Fruit fly (Drosophila melanogaster) whole organism, embryonic: Measurements from ENCODE around the gene Lrpprc2.
A peak's percentile ranks its signal among the peaks of the same experiment; 100 is the strongest.

ENCODE experiments used
- Atf3 ChIP-seq: fragments of 200-800 bp; sonication (Bioruptor generic); optimal IDR thresholded peaks from 3 replicates; lab custom pipeline; 2016; ENCODE audit warnings: missing biosample characterization, missing genetic modification characterization
- CG11456 ChIP-seq: fragments of 200-800 bp; sonication (Bioruptor generic); IDR thresholded peaks from 3 replicates; pipeline ENCODE4 v1.3.6; 2022; ENCODE audit warnings: missing biosample characterization, missing genetic modification characterization
- CG12071 ChIP-seq: fragments of 200-800 bp; sonication (Bioruptor generic); optimal IDR thresholded peaks from 3 replicates; lab custom pipeline; 2018; ENCODE audit warnings: missing biosample characterization, mild to moderate bottlenecking, missing genetic modification characterization
- CG13287 ChIP-seq: fragments of 200-800 bp; sonication (Bioruptor generic); IDR thresholded peaks from 2 replicates; pipeline ENCODE4 v1.3.6; 2022; ENCODE audit warnings: missing biosample characterization, missing genetic modification characterization; ENCODE audit not compliant: partially characterized antibody
- CG14710 ChIP-seq: fragments of 200-800 bp; sonication (Bioruptor generic); optimal IDR thresholded peaks from 3 replicates; lab custom pipeline; 2019; ENCODE audit warnings: missing biosample characterization, mild to moderate bottlenecking, missing genetic modification characterization, moderate library complexity
- CG15269 ChIP-seq: fragments of 200-800 bp; sonication (Bioruptor generic); optimal IDR thresholded peaks from 2 replicates; lab custom pipeline; 2018; ENCODE audit warnings: missing biosample characterization, mild to moderate bottlenecking, missing genetic modification characterization, moderate library complexity
- CG1602 ChIP-seq: fragments of 200-800 bp; sonication (Bioruptor generic); optimal IDR thresholded peaks from 3 replicates; lab custom pipeline; 2016; ENCODE audit warnings: missing biosample characterization, missing genetic modification characterization
- CG1647 ChIP-seq: fragments of 200-800 bp; sonication (Bioruptor generic); optimal IDR thresholded peaks from 3 replicates; lab custom pipeline; 2016; ENCODE audit warnings: missing biosample characterization, missing genetic modification characterization
- CG42726 ChIP-seq: fragments of 200-800 bp; sonication (Bioruptor generic); IDR thresholded peaks from 2 replicates; pipeline ENCODE4 v1.3.6; 2022; ENCODE audit warnings: missing biosample characterization, missing genetic modification characterization; ENCODE audit not compliant: partially characterized antibody
- CG4328 ChIP-seq: fragments of 200-800 bp; sonication (Bioruptor generic); optimal IDR thresholded peaks from 3 replicates; lab custom pipeline; 2017; ENCODE audit warnings: missing biosample characterization, missing genetic modification reagents, missing genetic modification characterization
- CG43689 ChIP-seq: fragments of 200-800 bp; sonication (Bioruptor generic); IDR thresholded peaks from 2 replicates; pipeline ENCODE4 v1.3.6; 2022; ENCODE audit warnings: missing biosample characterization, missing genetic modification characterization
- CG6654 ChIP-seq: fragments of 200-800 bp; sonication (Bioruptor generic); optimal IDR thresholded peaks from 2 replicates; lab custom pipeline; 2017; ENCODE audit warnings: missing biosample characterization, mild to moderate bottlenecking, missing genetic modification characterization
- CG7556 ChIP-seq: fragments of 200-800 bp; sonication (Bioruptor generic); optimal IDR thresholded peaks from 2 replicates; lab custom pipeline; 2017; ENCODE audit warnings: missing biosample characterization, mild to moderate bottlenecking, missing genetic modification characterization
- CG8765 ChIP-seq: fragments of 200-800 bp; sonication (Bioruptor generic); IDR thresholded peaks from 2 replicates; pipeline ENCODE4 v1.3.6; 2022; ENCODE audit warnings: missing biosample characterization, missing genetic modification characterization
- CG9876 ChIP-seq: fragments of 200-800 bp; sonication (Bioruptor generic); optimal IDR thresholded peaks from 2 replicates; lab custom pipeline; 2016; ENCODE audit warnings: missing biosample characterization, missing genetic modification characterization
- CrebB ChIP-seq: fragments of 200-800 bp; sonication (Bioruptor generic); optimal IDR thresholded peaks from 3 replicates; lab custom pipeline; 2018; ENCODE audit warnings: missing biosample characterization, mild to moderate bottlenecking, missing genetic modification characterization
- Dad ChIP-seq: fragments of 200-800 bp; sonication (Bioruptor generic); optimal IDR thresholded peaks from 3 replicates; lab custom pipeline; 2016; ENCODE audit warnings: missing biosample characterization, missing genetic modification characterization
- Dek ChIP-seq: fragments of 200-800 bp; sonication (Bioruptor generic); optimal IDR thresholded peaks from 3 replicates; lab custom pipeline; 2019; ENCODE audit warnings: missing biosample characterization, mild to moderate bottlenecking, missing genetic modification characterization, moderate library complexity
- Doc3 ChIP-seq: fragments of 200-800 bp; sonication (Bioruptor generic); IDR thresholded peaks from 3 replicates; pipeline ENCODE4 v1.3.6; 2022; ENCODE audit warnings: missing biosample characterization, missing genetic modification characterization; ENCODE audit not compliant: partially characterized antibody
- Drgx ChIP-seq: fragments of 200-800 bp; sonication (Bioruptor generic); IDR thresholded peaks from 2 replicates; pipeline ENCODE4 v1.3.6; 2022; ENCODE audit warnings: missing biosample characterization, missing genetic modification characterization
- Eip74EF ChIP-seq, 2 experiments: fragments of 200-800 bp in 1 of 2; fragments of >200 bp in 1 of 2; sonication (Bioruptor generic) in 1 of 2; optimal IDR thresholded peaks; 2 replicates each; lab custom pipeline; 2017 to 2019; ENCODE audit warnings: missing biosample characterization in 2 of 2, missing genetic modification characterization in 2 of 2, mild to moderate bottlenecking in 1 of 2, moderate library complexity in 1 of 2
- Fer3 ChIP-seq: fragments of 200-800 bp; sonication (Bioruptor generic); optimal IDR thresholded peaks from 2 replicates; lab custom pipeline; 2018; ENCODE audit warnings: missing biosample characterization, mild to moderate bottlenecking, missing genetic modification characterization, moderate library complexity
- Gug ChIP-seq: fragments of 200-800 bp; sonication (Bioruptor generic); IDR thresholded peaks from 4 replicates; pipeline ENCODE4 v1.3.6; 2022; ENCODE audit warnings: missing biosample characterization, missing genetic modification characterization
- HHEX ChIP-seq: fragments of 200-800 bp; sonication (Bioruptor generic); optimal IDR thresholded peaks from 3 replicates; lab custom pipeline; 2017; ENCODE audit warnings: missing biosample characterization, mild to moderate bottlenecking, missing genetic modification characterization, missing genetic modification reagents
- HLHmδ ChIP-seq: fragments of 200-800 bp; sonication (Bioruptor generic); optimal IDR thresholded peaks from 2 replicates; lab custom pipeline; 2018; ENCODE audit warnings: missing biosample characterization, mild to moderate bottlenecking, missing genetic modification characterization, moderate library complexity
- NfI ChIP-seq: fragments of 200-800 bp; sonication (Bioruptor generic); optimal IDR thresholded peaks from 3 replicates; lab custom pipeline; 2018; ENCODE audit warnings: missing biosample characterization, mild to moderate bottlenecking, missing genetic modification characterization, moderate library complexity
- Rfx ChIP-seq: fragments of 200-800 bp; sonication (Bioruptor generic); IDR thresholded peaks from 2 replicates; pipeline ENCODE4 v1.3.6; 2022; ENCODE audit warnings: missing biosample characterization, missing genetic modification characterization
- Rx ChIP-seq: fragments of 200-800 bp; sonication (Bioruptor generic); IDR thresholded peaks from 2 replicates; pipeline ENCODE4 v1.3.6; 2022; ENCODE audit warnings: missing biosample characterization, missing genetic modification characterization
- Sin3A ChIP-seq: fragments of >200 bp; optimal IDR thresholded peaks from 2 replicates; lab custom pipeline; 2018
- Vsx1 ChIP-seq: fragments of 200-800 bp; sonication (Bioruptor generic); optimal IDR thresholded peaks from 2 replicates; lab custom pipeline; 2017; ENCODE audit warnings: missing biosample characterization, mild to moderate bottlenecking, missing genetic modification characterization, missing genetic modification reagents
- YL-1 ChIP-seq: fragments of 200-800 bp; sonication (Bioruptor generic); optimal IDR thresholded peaks from 3 replicates; lab custom pipeline; 2017; ENCODE audit warnings: missing biosample characterization, mild to moderate bottlenecking, missing genetic modification characterization
- bab2 ChIP-seq: fragments of 200-800 bp; sonication (Bioruptor generic); optimal IDR thresholded peaks from 2 replicates; lab custom pipeline; 2016; ENCODE audit warnings: missing biosample characterization, missing genetic modification characterization
- chm ChIP-seq: fragments of 200-800 bp; sonication (Bioruptor generic); IDR thresholded peaks from 2 replicates; pipeline ENCODE4 v1.3.6; 2022; ENCODE audit warnings: missing biosample characterization, missing genetic modification characterization
- crc ChIP-seq: fragments of 200-800 bp; sonication (Bioruptor generic); optimal IDR thresholded peaks from 2 replicates; lab custom pipeline; 2016; ENCODE audit warnings: missing biosample characterization, missing genetic modification characterization
- fd102C ChIP-seq: fragments of 200-800 bp; sonication (Bioruptor generic); optimal IDR thresholded peaks from 2 replicates; lab custom pipeline; 2018; ENCODE audit warnings: missing biosample characterization, mild to moderate bottlenecking, missing genetic modification characterization, moderate library complexity
- gro ChIP-seq: fragments of 200-800 bp; sonication (Bioruptor generic); optimal IDR thresholded peaks from 2 replicates; lab custom pipeline; 2016; ENCODE audit warnings: missing biosample characterization, missing genetic modification characterization
- gsb-n ChIP-seq: fragments of 200-800 bp; sonication (Bioruptor generic); optimal IDR thresholded peaks from 3 replicates; lab custom pipeline; 2018; ENCODE audit warnings: missing biosample characterization, mild to moderate bottlenecking, missing genetic modification characterization
- hbn ChIP-seq: fragments of 200-800 bp; sonication (Bioruptor generic); IDR thresholded peaks from 2 replicates; pipeline ENCODE4 v1.3.6; 2022; ENCODE audit warnings: missing biosample characterization, missing genetic modification characterization; ENCODE audit not compliant: partially characterized antibody
- kah ChIP-seq: fragments of 200-800 bp; sonication (Bioruptor generic); optimal IDR thresholded peaks from 2 replicates; lab custom pipeline; 2018; ENCODE audit warnings: missing biosample characterization, mild to moderate bottlenecking, missing genetic modification characterization
- lov ChIP-seq, 2 experiments: fragments of 200-800 bp in 1 of 2; fragments of >200 bp in 1 of 2; sonication (Bioruptor generic) in 1 of 2; IDR thresholded peaks in 1 of 2; optimal IDR thresholded peaks in 1 of 2; 2 replicates in 1 of 2; 3 replicates in 1 of 2; pipeline versions ENCODE4 v1.3.6 to Lab custom; 2017 to 2022; ENCODE audit warnings: missing biosample characterization in 1 of 2, missing genetic modification characterization in 1 of 2
- nom ChIP-seq: fragments of 200-800 bp; sonication (Bioruptor generic); optimal IDR thresholded peaks from 2 replicates; lab custom pipeline; 2017; ENCODE audit warnings: missing biosample characterization, missing genetic modification characterization, mild to moderate bottlenecking, moderate library complexity, missing genetic modification reagents
- pan ChIP-seq, 4 experiments: fragments of >200 bp in 3 of 4; fragments of 200-800 bp in 1 of 4; sonication (Bioruptor generic) in 1 of 4; optimal IDR thresholded peaks in 3 of 4; IDR thresholded peaks in 1 of 4; 2 replicates each; pipeline versions ENCODE4 v1.3.6 to Lab custom; 2017 to 2022; ENCODE audit warnings: missing biosample characterization in 2 of 4, missing genetic modification characterization in 2 of 4, mixed read lengths in 1 of 4
- sens ChIP-seq: fragments of 200-800 bp; sonication (Bioruptor generic); peaks from one replicate; lab custom pipeline; 2016; ENCODE audit warnings: missing biosample characterization, missing genetic modification characterization
- slbo ChIP-seq: fragments of 200-800 bp; sonication (Bioruptor generic); IDR thresholded peaks from 2 replicates; pipeline ENCODE4 v1.3.6; 2022; ENCODE audit warnings: missing biosample characterization, missing genetic modification characterization
- tio ChIP-seq: fragments of 200-800 bp; sonication (Bioruptor generic); optimal IDR thresholded peaks from 2 replicates; lab custom pipeline; 2017; ENCODE audit warnings: missing biosample characterization, missing genetic modification characterization, inconsistent platforms
- tup ChIP-seq: fragments of 200-800 bp; sonication (Bioruptor generic); optimal IDR thresholded peaks from 2 replicates; lab custom pipeline; 2016; ENCODE audit warnings: missing biosample characterization, mild to moderate bottlenecking, missing genetic modification characterization, moderate library complexity
- unpg ChIP-seq: fragments of 200-800 bp; sonication (Bioruptor generic); optimal IDR thresholded peaks from 3 replicates; lab custom pipeline; 2018; ENCODE audit warnings: missing biosample characterization, mild to moderate bottlenecking, missing genetic modification characterization, moderate library complexity

Gene Lrpprc2

DNA sequence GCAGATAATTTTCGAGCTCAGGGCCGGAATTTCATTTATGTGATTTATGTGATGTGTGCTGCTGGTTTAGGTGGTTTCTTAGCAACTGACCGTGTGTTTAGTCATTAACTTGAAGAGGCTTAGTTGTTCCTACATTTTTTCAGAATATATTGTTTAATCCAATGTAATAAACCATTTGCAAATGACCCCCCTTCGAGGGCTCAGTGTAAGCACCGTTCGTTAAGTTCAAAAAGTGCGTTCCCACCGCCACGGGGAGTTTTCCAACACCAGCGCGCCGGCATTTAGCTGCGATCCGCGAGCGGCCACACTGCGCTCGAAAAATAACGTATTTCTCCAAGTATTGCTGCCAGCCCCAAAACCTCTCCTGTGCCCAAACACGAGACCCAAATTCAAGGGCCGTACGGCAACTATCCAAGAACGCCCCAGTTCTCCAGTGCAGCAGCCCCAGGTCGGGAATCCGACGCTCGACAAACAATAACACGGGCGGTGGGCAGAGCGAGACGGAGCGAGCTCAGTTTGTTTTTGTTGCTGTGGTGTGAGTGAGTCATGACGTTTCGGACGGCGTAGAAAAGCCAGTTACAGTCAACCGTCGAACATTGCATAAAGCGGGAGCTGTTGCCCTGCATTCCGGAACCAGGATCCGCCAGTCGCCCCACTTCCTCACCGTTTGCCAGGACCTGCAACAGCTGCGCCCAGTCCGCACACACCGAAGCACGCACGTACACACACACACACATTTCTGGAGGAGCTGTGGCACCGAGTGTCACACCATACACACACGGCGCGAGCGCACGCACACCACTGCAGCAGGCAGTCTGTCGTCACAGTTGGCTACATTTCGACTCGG is 18.1 kb upstream of the Lrpprc2 start, which contains the start of gene rush (continued):
- TF ChIP-seq hbn (GFP tag; lab: Robert Waterston, UW): no peak
- TF ChIP-seq chm: 0 out of 2 replicates have a peak, but pooled peaks have one; percentile 20
- TF ChIP-seq kah (GFP tag; lab: Kevin White, UChicago): no peak
- peak; percentile 22 for TF ChIP-seq HHEX (GFP tag; lab: Kevin White, UChicago)
- no peak for TF ChIP-seq CG6654 (GFP tag; lab: Kevin White, UChicago)
- TF ChIP-seq Fer3 (tag; lab: Kevin White, UChicago): peak; percentile 7
- TF ChIP-seq CG13287 (GFP tag; lab: Robert Waterston, UW): peak; percentile 38; the same call in 1 of the 2 replicates
- no peak for TF ChIP-seq CG42726
- peak; percentile 18 for TF ChIP-seq CG1602 (GFP tag; lab: Kevin White, UChicago)
- TF ChIP-seq CG7556: no peak
- TF ChIP-seq fd102C (GFP tag; lab: Kevin White, UChicago): no peak
- peak; percentile 11 for TF ChIP-seq unpg (GFP tag; lab: Kevin White, UChicago)
- TF ChIP-seq Dad (GFP tag; lab: Kevin White, UChicago): peak; percentile 31
- no peak for TF ChIP-seq tup (GFP tag; lab: Kevin White, UChicago)
- TF ChIP-seq CG12071 (GFP tag; lab: Kevin White, UChicago): no peak
- TF ChIP-seq Eip74EF (GFP tag; optimal IDR thresholded peaks at IDR 0.05; lab: Kevin White, UChicago): no peak
- TF ChIP-seq bab2 (GFP tag; lab: Kevin White, UChicago): peak; percentile 16
- TF ChIP-seq CG8765: no peak
- no peak for TF ChIP-seq CG4328 (GFP tag; lab: Kevin White, UChicago)
- TF ChIP-seq CG11456 (GFP tag; lab: Robert Waterston, UW): peak; percentile 50; the same call in 1 of the 3 replicates
- no peak for TF ChIP-seq CrebB (tag; lab: Kevin White, UChicago)
- TF ChIP-seq HLHmδ (GFP tag; lab: Kevin White, UChicago): peak; percentile 53
- no peak for TF ChIP-seq gsb-n (tag; lab: Kevin White, UChicago)
- TF ChIP-seq YL-1 (GFP tag; lab: Kevin White, UChicago): peak; percentile 61
- TF ChIP-seq Atf3 (GFP tag; lab: Kevin White, UChicago): no peak
- TF ChIP-seq CG15269 (tag; lab: Kevin White, UChicago): peak; percentile 27
- peak; percentile 58 for TF ChIP-seq Sin3A
- TF ChIP-seq Rx (GFP tag; lab: Robert Waterston, UW): no peak
- no peak for TF ChIP-seq CG43689 (GFP tag; lab: Robert Waterston, UW)
- peak; percentile 42 for TF ChIP-seq NfI (GFP tag; lab: Kevin White, UChicago)
- no peak for TF ChIP-seq crc (GFP tag; lab: Kevin White, UChicago)
- peak; percentile 74 for TF ChIP-seq slbo (GFP tag; lab: Robert Waterston, UW)
- peak; percentile 43 for TF ChIP-seq CG14710 (tag; lab: Kevin White, UChicago)
- TF ChIP-seq Rfx: peak; percentile 70
- TF ChIP-seq Vsx1: no peak
- TF ChIP-seq gro (GFP tag; lab: Kevin White, UChicago): peak; percentile 36
- no peak for TF ChIP-seq CG1647 (GFP tag; lab: Kevin White, UChicago)
- TF ChIP-seq nom: peak; percentile 17
- no peak; the same call in 1 of the 2 replicates for TF ChIP-seq Drgx
- no peak for TF ChIP-seq Doc3 (GFP tag; lab: Robert Waterston, UW)
- TF ChIP-seq Dek (tag; lab: Kevin White, UChicago): no peak
- TF ChIP-seq pan (optimal IDR thresholded peaks at IDR 0.05; lab: Kevin White, UChicago): no peak
- no peak for TF ChIP-seq pan (GFP tag; optimal IDR thresholded peaks at IDR 0.05 in 1 of 2, IDR thresholded peaks at IDR 0.05 in 1 of 2)
- no peak for TF ChIP-seq lov (optimal IDR thresholded peaks at IDR 0.05; lab: Kevin White, UChicago)
- TF ChIP-seq lov (GFP tag; IDR thresholded peaks at IDR 0.05; lab: Robert Waterston, UW): no peak
- TF ChIP-seq CG9876: peak; percentile 20
- peak; percentile 55; the same call in 3 of the 4 replicates for TF ChIP-seq Gug (GFP tag; lab: Robert Waterston, UW)
- peak; percentile 59 for TF ChIP-seq sens (GFP tag; lab: Kevin White, UChicago)
- no peak for TF ChIP-seq tio (GFP tag; lab: Kevin White, UChicago)
